Worm (Caenorhabditis elegans): ENCODE measurements around the gene C04E7.1.
A peak's percentile ranks its signal among the peaks of the same experiment; 100 is the strongest.
"Not testable (repeated sequence)": the region's sequence is repeated elsewhere in the genome, so short reads cannot be mapped to it uniquely, and the experiment has no call there.

C04E7.1 gene

ce11 chrX:357792-358191 is at the start of gene C04E7.1:
Gene C04E7.1 (plus strand): TSS chrX:358092.
- TF ChIP-seq ztf-11 (tag; optimal IDR thresholded peaks at IDR 0.05) (no peak), efl-1 (optimal IDR thresholded peaks at IDR 0.05) (no peak), efl-1 (GFP tag; optimal IDR thresholded peaks at IDR 0.05 in 1 of 2) (peak in 1 of 2 experiments; percentile 42)

- TF ChIP-seq sptf-1 (tag; optimal IDR thresholded peaks at IDR 0.05) (no peak), nhr-20 (tag; optimal IDR thresholded peaks at IDR 0.05) (no peak), fkh-10 (GFP tag; optimal IDR thresholded peaks at IDR 0.05) (peak; percentile 67)
Observed at ce11 chrX:309076-309475, 48.8 kb upstream of the C04E7.1 start.

- no peak for TF ChIP-seq lin-14 (GFP tag; optimal IDR thresholded peaks at IDR 0.05)
- no peak for TF ChIP-seq ets-5 (GFP tag; IDR thresholded peaks at IDR 0.05)
- TF ChIP-seq ceh-8 (GFP tag; optimal IDR thresholded peaks at IDR 0.05): no peak
- TF ChIP-seq egl-27 (tag; optimal IDR thresholded peaks at IDR 0.05): no peak
- no peak for TF ChIP-seq zag-1 (tag; optimal IDR thresholded peaks at IDR 0.05)
- no peak for TF ChIP-seq elt-3 (tag; optimal IDR thresholded peaks at IDR 0.05)
- TF ChIP-seq blmp-1 (tag; optimal IDR thresholded peaks at IDR 0.05): no peak
- TF ChIP-seq zip-4 (GFP tag; optimal IDR thresholded peaks at IDR 0.05): no peak
- TF ChIP-seq hpl-2 (GFP tag; optimal IDR thresholded peaks at IDR 0.05): no peak
- no peak for TF ChIP-seq dsc-1 (tag; optimal IDR thresholded peaks at IDR 0.05)
- no peak for TF ChIP-seq alr-1 (tag; optimal IDR thresholded peaks at IDR 0.05; ENCODE audit: borderline replicate concordance)
- no peak for TF ChIP-seq egl-13 (tag; optimal IDR thresholded peaks at IDR 0.05)
- TF ChIP-seq C04F5.9 (tag; optimal IDR thresholded peaks at IDR 0.05): no peak
- TF ChIP-seq nhr-85 (tag): no peak
- TF ChIP-seq dpl-1 (GFP tag; optimal IDR thresholded peaks at IDR 0.05): no peak
- no peak for TF ChIP-seq sptf-1 (tag; optimal IDR thresholded peaks at IDR 0.05)
- no peak for TF ChIP-seq snpc-4 (tag; optimal IDR thresholded peaks at IDR 0.05)
- TF ChIP-seq pqm-1 (tag; optimal IDR thresholded peaks at IDR 0.05): no peak
- no peak for TF ChIP-seq ceh-63 (GFP tag; optimal IDR thresholded peaks at IDR 0.05)
- no peak for TF ChIP-seq unc-62 (GFP tag; optimal IDR thresholded peaks at IDR 0.05)
Observed at ce11 chrX:311211-311610, 46.7 kb upstream of the C04E7.1 start, which contains the start of gene nlp-64. Gene nlp-64 (minus strand): TSS chrX:311311.

- no peak for TF ChIP-seq lir-3 (tag; optimal IDR thresholded peaks at IDR 0.05; ENCODE audit: poor library complexity)
- TF ChIP-seq elt-2 (tag; optimal IDR thresholded peaks at IDR 0.05): peak; percentile 39
- TF ChIP-seq elt-3 (tag; optimal IDR thresholded peaks at IDR 0.05): peak in 1 of 6 experiments; percentile 51
- no peak for TF ChIP-seq mep-1 (tag; optimal IDR thresholded peaks at IDR 0.05)
- TF ChIP-seq egl-13 (tag; optimal IDR thresholded peaks at IDR 0.05): no peak
- TF ChIP-seq lin-39 (tag; optimal IDR thresholded peaks at IDR 0.05): no peak
- TF ChIP-seq lin-35 (GFP tag; optimal IDR thresholded peaks at IDR 0.05): peak in 1 of 2 experiments; percentile 40
- TF ChIP-seq ztf-11 (tag; optimal IDR thresholded peaks at IDR 0.05): no peak
Observed at ce11 chrX:312238-312637, 45.7 kb upstream of the C04E7.1 start.

- TF ChIP-seq lin-35 (GFP tag; optimal IDR thresholded peaks at IDR 0.05): peak in 1 of 2 experiments; percentile 23
- TF ChIP-seq snpc-4 (tag; optimal IDR thresholded peaks at IDR 0.05): no peak
- peak; percentile 43 for TF ChIP-seq elt-2 (tag; optimal IDR thresholded peaks at IDR 0.05)
Observed at ce11 chrX:312908-313307, 45.0 kb upstream of the C04E7.1 start, which contains the start of gene M02E1.4. Gene M02E1.4 (plus strand): TSS chrX:313274.

ce11 chrX:322223-322622 is 35.7 kb upstream of the C04E7.1 start, which contains the start of gene M02E1.3:
Gene M02E1.3 (plus strand): TSS chrX:322523.
- not testable (repeated sequence) for TF ChIP-seq lin-15B, lsy-2, aha-1 (tag; optimal IDR thresholded peaks at IDR 0.05)
